Worm (Caenorhabditis elegans) whole organism, L1 larva: ENCODE data around the gene C29F9.8.

Experiments
- elt-3 ChIP-seq, 6 experiments: fragments of 150-350 bp in 1 of 6; sonication (generic microtip); optimal IDR thresholded peaks; 2 replicates each; lab custom pipeline; 2017 to 2018; ENCODE audit warnings: missing biosample characterization in 6 of 6, missing genetic modification characterization in 6 of 6, inconsistent platforms in 1 of 6
- fos-1 ChIP-seq: fragments of 150-350 bp; optimal IDR thresholded peaks from 2 replicates; lab custom pipeline; 2014; ENCODE audit warnings: missing biosample characterization, missing genetic modification characterization
- lsy-2 ChIP-seq, 2 experiments: fragments of 150-350 bp; optimal IDR thresholded peaks; 2 replicates each; lab custom pipeline; 2014; ENCODE audit warnings: missing biosample characterization in 2 of 2, missing genetic modification characterization in 2 of 2
- ztf-11 ChIP-seq, 2 experiments: sonication (generic microtip); optimal IDR thresholded peaks; 2 replicates each; lab custom pipeline; 2016 to 2017; ENCODE audit warnings: missing genetic modification characterization in 2 of 2, missing biosample characterization in 1 of 2, missing compliant biosample characterization in 1 of 2

ce11 chrIII:66160-66559 lies 30.8 kb downstream of the C29F9.8 start, which contains the start of gene pck-1:
- no peak for TF ChIP-seq elt-3 (tag; optimal IDR thresholded peaks at IDR 0.05; lab: Kevin White, UChicago)
- no peak for TF ChIP-seq ztf-11 (tag; optimal IDR thresholded peaks at IDR 0.05; lab: Kevin White, UChicago)
- no peak for TF ChIP-seq fos-1 (tag; lab: Kevin White, UChicago)
- no peak for TF ChIP-seq lsy-2 (tag; optimal IDR thresholded peaks at IDR 0.05; lab: Kevin White, UChicago)
